Fruit fly (Drosophila melanogaster) whole organism, wandering third instar larva: ENCODE data around the gene CG18258.

Experiments used
- Abd-B ChIP-seq: fragments of >200 bp; optimal IDR thresholded peaks from 2 replicates; lab custom pipeline; 2017; ENCODE audit warnings: missing biosample characterization, missing genetic modification characterization
- CG9705 ChIP-seq: fragments of 200-800 bp; sonication (Bioruptor generic); optimal IDR thresholded peaks from 2 replicates; lab custom pipeline; 2018; ENCODE audit warnings: missing biosample characterization, mild to moderate bottlenecking, missing genetic modification characterization
- CrebA ChIP-seq: fragments of 200-800 bp; sonication (Bioruptor generic); optimal IDR thresholded peaks from 2 replicates; lab custom pipeline; 2016; ENCODE audit warnings: missing biosample characterization, mild to moderate bottlenecking, missing genetic modification characterization, borderline replicate concordance
- Dfd ChIP-seq: fragments of >200 bp; optimal IDR thresholded peaks from 2 replicates; lab custom pipeline; 2017; ENCODE audit warnings: missing biosample characterization, missing genetic modification characterization
- Dif ChIP-seq: fragments of 200-275, 200-300 bp; sonication (Bioruptor generic); optimal IDR thresholded peaks from 2 replicates; lab custom pipeline; 2018; ENCODE audit warnings: missing biosample characterization, missing genetic modification characterization; ENCODE audit not compliant: partially characterized antibody
- HLH106 ChIP-seq: fragments of 200-800 bp; optimal IDR thresholded peaks from 3 replicates; lab custom pipeline; 2019; ENCODE audit warnings: missing biosample characterization, mild to moderate bottlenecking, missing genetic modification characterization, moderate library complexity
- Hr78 ChIP-seq: fragments of >200 bp; optimal IDR thresholded peaks from 2 replicates; lab custom pipeline; 2017; ENCODE audit warnings: missing biosample characterization, missing genetic modification characterization
- Hr83 ChIP-seq: fragments of 200-300 bp; sonication (Bioruptor generic); optimal IDR thresholded peaks from 2 replicates; lab custom pipeline; 2016; ENCODE audit warnings: missing biosample characterization, mild to moderate bottlenecking, missing genetic modification characterization, moderate library complexity; ENCODE audit not compliant: poor library complexity, severe bottlenecking
- Jra ChIP-seq: sonication (Bioruptor generic); optimal IDR thresholded peaks from 2 replicates; lab custom pipeline; 2016; ENCODE audit warnings: missing biosample characterization, missing genetic modification characterization
- Myc ChIP-seq: fragments of >200 bp; optimal IDR thresholded peaks from 2 replicates; lab custom pipeline; 2017
- OdsH ChIP-seq: fragments of 200-800 bp; sonication (Bioruptor generic); optimal IDR thresholded peaks from 2 replicates; lab custom pipeline; 2016; ENCODE audit warnings: missing biosample characterization, mild to moderate bottlenecking, missing genetic modification characterization
- Sp1 ChIP-seq: fragments of 200-800 bp; sonication (Bioruptor generic); optimal IDR thresholded peaks from 3 replicates; lab custom pipeline; 2019; ENCODE audit warnings: missing biosample characterization, mild to moderate bottlenecking, missing genetic modification characterization, moderate library complexity
- Vsx2 ChIP-seq: fragments of 200-300, 225-300 bp; sonication (Bioruptor generic); optimal IDR thresholded peaks from 2 replicates; lab custom pipeline; 2018; ENCODE audit warnings: missing biosample characterization, missing genetic modification characterization; ENCODE audit not compliant: partially characterized antibody
- br ChIP-seq: fragments of 200-800 bp; sonication (Bioruptor generic); optimal IDR thresholded peaks from 2 replicates; lab custom pipeline; 2016; ENCODE audit warnings: missing biosample characterization, missing genetic modification characterization
- brk ChIP-seq: fragments of 200-800 bp; sonication (Bioruptor generic); optimal IDR thresholded peaks from 2 replicates; lab custom pipeline; 2016; ENCODE audit warnings: missing biosample characterization, mild to moderate bottlenecking, missing genetic modification characterization
- dl ChIP-seq, 2 experiments: fragments of 175-275, 200-275 bp in 1 of 2; fragments of 200-275 bp in 1 of 2; sonication (Bioruptor generic); optimal IDR thresholded peaks; lab custom pipeline; 2018; ENCODE audit warnings: mild to moderate bottlenecking in 2 of 2, missing biosample characterization in 2 of 2, missing genetic modification characterization in 2 of 2, moderate library complexity in 2 of 2; ENCODE audit not compliant: partially characterized antibody in 2 of 2, insufficient read depth in 1 of 2
- dmrt93B ChIP-seq: fragments of 200-800 bp; sonication (Bioruptor generic); optimal IDR thresholded peaks from 2 replicates; lab custom pipeline; 2018; ENCODE audit warnings: missing biosample characterization, mild to moderate bottlenecking, missing genetic modification characterization
- dsf ChIP-seq: sonication (Bioruptor generic); optimal IDR thresholded peaks from 2 replicates; lab custom pipeline; 2016; ENCODE audit warnings: missing biosample characterization, missing genetic modification characterization, borderline replicate concordance
- ey ChIP-seq: fragments of 200-800 bp; sonication (Bioruptor generic); optimal IDR thresholded peaks from 2 replicates; lab custom pipeline; 2016; ENCODE audit warnings: missing biosample characterization, missing genetic modification characterization
- foxo ChIP-seq, 2 experiments: fragments of 200-800 bp; sonication (Bioruptor generic); optimal IDR thresholded peaks; 2 replicates in 1 of 2; 3 replicates in 1 of 2; lab custom pipeline; 2016 to 2017; ENCODE audit warnings: missing biosample characterization in 2 of 2, missing genetic modification characterization in 2 of 2
- fru ChIP-seq: fragments of 200-800 bp; sonication (Bioruptor generic); optimal IDR thresholded peaks from 3 replicates; lab custom pipeline; 2016; ENCODE audit warnings: missing biosample characterization, mild to moderate bottlenecking, missing genetic modification characterization
- h ChIP-seq: fragments of 200-800 bp; sonication (Bioruptor generic); optimal IDR thresholded peaks from 3 replicates; lab custom pipeline; 2016; ENCODE audit warnings: missing biosample characterization, mild to moderate bottlenecking, missing genetic modification characterization
- jim ChIP-seq: fragments of 175-275, 200-325 bp; sonication (Bioruptor generic); optimal IDR thresholded peaks from 2 replicates; lab custom pipeline; 2016; ENCODE audit warnings: missing biosample characterization, mild to moderate bottlenecking, missing genetic modification characterization
- pan ChIP-seq: fragments of >200 bp; optimal IDR thresholded peaks from 2 replicates; lab custom pipeline; 2017
- psq ChIP-seq: fragments of 200-800 bp; sonication (Bioruptor generic); optimal IDR thresholded peaks from 3 replicates; lab custom pipeline; 2017; ENCODE audit warnings: missing biosample characterization, mild to moderate bottlenecking, missing genetic modification characterization, moderate library complexity
- rgr ChIP-seq: fragments of 200-800 bp; sonication (Bioruptor generic); optimal IDR thresholded peaks from 3 replicates; lab custom pipeline; 2016; ENCODE audit warnings: missing biosample characterization, mild to moderate bottlenecking, missing genetic modification characterization
- sage ChIP-seq: fragments of 200-800 bp; sonication (Bioruptor generic); optimal IDR thresholded peaks from 2 replicates; lab custom pipeline; 2016; ENCODE audit warnings: missing biosample characterization, mild to moderate bottlenecking, missing genetic modification characterization
- sv ChIP-seq: fragments of 200-800 bp; sonication (Bioruptor generic); optimal IDR thresholded peaks from 3 replicates; lab custom pipeline; 2016; ENCODE audit warnings: missing biosample characterization, missing genetic modification characterization
- tai ChIP-seq: sonication (Bioruptor generic); optimal IDR thresholded peaks from 2 replicates; lab custom pipeline; 2016; ENCODE audit warnings: missing biosample characterization, missing genetic modification characterization
- usp ChIP-seq: fragments of >200 bp; optimal IDR thresholded peaks from 2 replicates; lab custom pipeline; 2017; ENCODE audit warnings: missing biosample characterization, missing genetic modification characterization
- woc ChIP-seq: sonication (Bioruptor generic); optimal IDR thresholded peaks from 2 replicates; lab custom pipeline; 2016; ENCODE audit warnings: missing biosample characterization, mild to moderate bottlenecking, missing genetic modification characterization

CG18258 gene

dm6 chrX:17180523-17180922 is 31.6 kb upstream of the CG18258 start:
- no peak for TF ChIP-seq Sp1 (GFP tag; lab: Kevin White, UChicago)
- no peak for TF ChIP-seq sv
- no peak for TF ChIP-seq Hr78
- no peak for TF ChIP-seq Vsx2 (GFP tag; lab: Kevin White, UChicago)
- TF ChIP-seq usp (GFP tag; lab: Kevin White, UChicago): no peak
- no peak for TF ChIP-seq Myc (lab: Kevin White, UChicago)
- TF ChIP-seq dsf (GFP tag; lab: Kevin White, UChicago): no peak
- TF ChIP-seq psq (GFP tag; lab: Kevin White, UChicago): no peak
- no peak for TF ChIP-seq rgr (GFP tag; lab: Kevin White, UChicago)
- no peak for TF ChIP-seq fru
- no peak for TF ChIP-seq Jra (GFP tag; lab: Kevin White, UChicago)
- TF ChIP-seq woc (GFP tag; lab: Kevin White, UChicago): no peak
- no peak for TF ChIP-seq jim (GFP tag; lab: Kevin White, UChicago)
- TF ChIP-seq HLH106 (tag; lab: Kevin White, UChicago): no peak
- TF ChIP-seq Dfd: no peak
- TF ChIP-seq h: no peak
- no peak for TF ChIP-seq CG9705 (GFP tag; lab: Kevin White, UChicago)

- TF ChIP-seq CrebA (GFP tag; lab: Kevin White, UChicago) (no peak), OdsH (GFP tag; lab: Kevin White, UChicago) (peak; percentile 26), fru (no peak), tai (GFP tag; lab: Kevin White, UChicago) (no peak), Dfd (peak; percentile 75), Hr78 (no peak), dl (GFP tag; optimal IDR thresholded peaks at IDR 0.05; lab: Kevin White, UChicago; ENCODE audit: insufficient read depth in 1 of 2, partially characterized antibody in 2 of 2) (no peak), sv (no peak), ey (no peak), Dif (GFP tag; lab: Kevin White, UChicago) (no peak), Hr83 (no peak), Sp1 (GFP tag; lab: Kevin White, UChicago) (peak; percentile 46), foxo (GFP tag; optimal IDR thresholded peaks at IDR 0.05; lab: Kevin White, UChicago) (peak in 1 of 2 experiments; percentile 14), brk (GFP tag; lab: Kevin White, UChicago) (no peak), HLH106 (tag; lab: Kevin White, UChicago) (peak; percentile 45), psq (GFP tag; lab: Kevin White, UChicago) (peak; percentile 23), rgr (GFP tag; lab: Kevin White, UChicago) (peak; percentile 9)
These were observed 30.6 kb upstream of the CG18258 start for dm6 chrX:17181264-17182198.

dm6 chrX:17183486-17183885 is 28.6 kb upstream of the CG18258 start:
- TF ChIP-seq Hr83: peak; percentile 61
- TF ChIP-seq jim (GFP tag; lab: Kevin White, UChicago): no peak
- TF ChIP-seq sage: no peak

- TF ChIP-seq CrebA (GFP tag; lab: Kevin White, UChicago) (no peak), usp (GFP tag; lab: Kevin White, UChicago) (no peak), fru (no peak), br (GFP tag; lab: Kevin White, UChicago) (no peak), Jra (GFP tag; lab: Kevin White, UChicago) (no peak), psq (GFP tag; lab: Kevin White, UChicago) (no peak), OdsH (GFP tag; lab: Kevin White, UChicago) (no peak), Abd-B (no peak), Dif (GFP tag; lab: Kevin White, UChicago) (no peak), dmrt93B (GFP tag; lab: Kevin White, UChicago) (no peak), jim (GFP tag; lab: Kevin White, UChicago) (no peak), HLH106 (tag; lab: Kevin White, UChicago) (no peak), pan (lab: Kevin White, UChicago) (no peak), Hr83 (no peak), ey (no peak), rgr (GFP tag; lab: Kevin White, UChicago) (no peak)
These were observed 25.7 kb upstream of the CG18258 start for dm6 chrX:17186432-17186831.
